Worm (Caenorhabditis elegans): Measurements from ENCODE around the gene lgc-36.

- TF ChIP-seq him-1 (tag; optimal IDR thresholded peaks at IDR 0.05) (no peak), W03F9.2 (tag; optimal IDR thresholded peaks at IDR 0.05) (no peak)
These were observed 7.0 kb downstream of the lgc-36 start for ce11 chrV:11251798-11252197.

All from whole organism, L4/young adult.